Worm (Caenorhabditis elegans) whole organism, mixed stage, embryonic: ENCODE results near the gene T07A9.14.
A peak's percentile ranks its signal among the peaks of the same experiment; 100 is the strongest.
"Not testable (repeated sequence)": the region's sequence is repeated elsewhere in the genome, so short reads cannot be mapped to it uniquely, and the experiment has no call there.

Experiments
- bed-3 ChIP-seq: fragments of 200-800 bp; sonication (Bioruptor generic); optimal IDR thresholded peaks from 3 replicates; lab custom pipeline; 2018; ENCODE audit warnings: mild to moderate bottlenecking, missing genetic modification characterization, moderate library complexity, missing compliant biosample characterization
- ceh-43 ChIP-seq: fragments of 200-800 bp; sonication (Bioruptor generic); optimal IDR thresholded peaks from 2 replicates; lab custom pipeline; 2018; ENCODE audit warnings: mild to moderate bottlenecking, missing genetic modification characterization, moderate library complexity, missing compliant biosample characterization
- nhr-237 ChIP-seq: fragments of 150-350 bp; optimal IDR thresholded peaks from 2 replicates; lab custom pipeline; 2014; ENCODE audit warnings: missing biosample characterization, missing genetic modification characterization
- nhr-28 ChIP-seq: fragments of 150-350 bp; optimal IDR thresholded peaks from 2 replicates; lab custom pipeline; 2014; ENCODE audit warnings: missing biosample characterization, missing genetic modification characterization
- pha-4 ChIP-seq: fragments of 150-350 bp; optimal IDR thresholded peaks from 2 replicates; lab custom pipeline; 2018; ENCODE audit warnings: missing biosample characterization, missing genetic modification reagents, missing genetic modification characterization
- snpc-4 ChIP-seq: fragments of 150-350 bp; optimal IDR thresholded peaks from 2 replicates; lab custom pipeline; 2014; ENCODE audit warnings: missing biosample characterization, missing genetic modification characterization
- ztf-11 ChIP-seq: fragments of 150-350 bp; optimal IDR thresholded peaks from 2 replicates; lab custom pipeline; 2014; ENCODE audit warnings: missing biosample characterization, missing genetic modification characterization

- TF ChIP-seq ztf-11 (tag; lab: Kevin White, UChicago) (peak; percentile 21), pha-4 (tag; lab: Kevin White, UChicago) (peak; percentile 87), nhr-237 (tag; lab: Kevin White, UChicago) (peak; percentile 90), bed-3 (peak; percentile 23), ceh-43 (peak; percentile 41)
- TF ChIP-seq snpc-4, nhr-28 (tag; lab: Kevin White, UChicago): not testable (repeated sequence)
Observed at ce11 chrIV:385150-385937, 1.2 kb upstream of the T07A9.14 start, which contains the start of gene rps-24.
